Fruit fly (Drosophila melanogaster) whole organism, pupa: Measurements from ENCODE around the gene CG34242.

Experiments
- CG13204 ChIP-seq: fragments of 200-800 bp; sonication (Bioruptor generic); optimal IDR thresholded peaks from 2 replicates; lab custom pipeline; 2018; ENCODE audit warnings: missing biosample characterization, mild to moderate bottlenecking, missing genetic modification characterization, moderate library complexity
- CG9948 ChIP-seq: fragments of 200-800 bp; sonication (Bioruptor generic); optimal IDR thresholded peaks from 2 replicates; lab custom pipeline; 2018; ENCODE audit warnings: missing biosample characterization, mild to moderate bottlenecking, missing genetic modification characterization, moderate library complexity

- TF ChIP-seq CG13204 (GFP tag; lab: Kevin White, UChicago) (no peak), CG9948 (tag; lab: Kevin White, UChicago) (no peak)
Measured at dm6 chr3L:12517443-12518209, 16.2 kb upstream of the CG34242 start.
